Worm (Caenorhabditis elegans) whole organism, L3 larva: ENCODE results near the gene R11G1.1.

Source experiments
- aly-2 ChIP-seq: fragments of 150-350 bp; optimal IDR thresholded peaks from 2 replicates; lab custom pipeline; 2014; ENCODE audit warnings: missing biosample characterization, missing genetic modification characterization
- ceh-28 ChIP-seq: fragments of 150-350 bp; optimal IDR thresholded peaks from 2 replicates; lab custom pipeline; 2014; ENCODE audit warnings: missing biosample characterization, missing genetic modification reagents, missing genetic modification characterization
- nhr-12 ChIP-seq: fragments of 150-350 bp; optimal IDR thresholded peaks from 2 replicates; lab custom pipeline; 2014; ENCODE audit warnings: missing biosample characterization, missing genetic modification characterization
- pha-4 ChIP-seq: fragments of 150-350 bp; optimal IDR thresholded peaks from 2 replicates; lab custom pipeline; 2014; ENCODE audit warnings: missing biosample characterization, missing genetic modification reagents, missing genetic modification characterization
- pqm-1 ChIP-seq: fragments of 150-350 bp; optimal IDR thresholded peaks from 2 replicates; lab custom pipeline; 2017; ENCODE audit warnings: missing biosample characterization, missing genetic modification characterization, inconsistent platforms
- unc-62 ChIP-seq: fragments of 150-350 bp; sonication (generic microtip); optimal IDR thresholded peaks from 4 replicates; lab custom pipeline; 2014; ENCODE audit warnings: missing biosample characterization, missing genetic modification reagents, missing genetic modification characterization

DNA sequence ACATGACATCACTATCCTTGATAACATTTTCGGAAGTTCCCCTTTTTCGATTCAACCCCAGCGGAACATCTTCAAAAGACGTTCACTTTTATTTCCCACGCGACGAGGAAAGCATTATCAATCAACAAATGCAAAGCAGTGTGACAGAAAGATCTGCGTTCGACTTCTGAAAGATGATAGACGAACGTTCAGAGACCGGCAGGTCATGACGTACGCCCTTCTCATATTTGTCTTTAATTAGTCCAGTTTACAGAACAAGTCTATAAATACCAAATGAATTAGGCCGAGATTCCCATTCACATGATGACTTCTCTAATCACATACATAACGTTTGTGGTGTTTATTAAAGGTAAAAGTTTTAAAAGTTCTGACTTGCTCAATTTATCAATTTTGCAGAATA is 4.7 kb upstream of the R11G1.1 start, which contains the start of gene R11G1.11:
- TF ChIP-seq nhr-12 (no peak), pqm-1 (tag; lab: Kevin White, UChicago) (no peak), aly-2 (tag; lab: Kevin White, UChicago) (no peak), unc-62 (GFP tag; lab: Kevin White, UChicago) (no peak), pha-4 (tag; lab: Kevin White, UChicago) (no peak), ceh-28 (tag; lab: Kevin White, UChicago) (no peak)
